Worm (Caenorhabditis elegans) whole organism, L2 larva: ENCODE results near the gene irld-34.

ENCODE experiments used
- C34F6.9 ChIP-seq: fragments of 150-350 bp; optimal IDR thresholded peaks from 2 replicates; lab custom pipeline; 2014; ENCODE audit warnings: missing biosample characterization, missing genetic modification characterization
- ZK546.5 ChIP-seq: sonication (generic microtip); optimal IDR thresholded peaks from 2 replicates; lab custom pipeline; 2017; ENCODE audit warnings: missing biosample characterization, missing genetic modification characterization
- aly-2 ChIP-seq: fragments of 150-350 bp; optimal IDR thresholded peaks from 2 replicates; lab custom pipeline; 2014; ENCODE audit warnings: missing biosample characterization, missing genetic modification characterization
- ama-1 ChIP-seq: fragments of 150-350 bp; optimal IDR thresholded peaks from 2 replicates; lab custom pipeline; 2018; ENCODE audit warnings: inconsistent platforms
- egl-27 ChIP-seq: sonication (generic microtip); optimal IDR thresholded peaks from 3 replicates; lab custom pipeline; 2017; ENCODE audit warnings: missing biosample characterization, missing genetic modification reagents, missing genetic modification characterization
- lin-39 ChIP-seq: fragments of 150-350 bp; optimal IDR thresholded peaks from 2 replicates; lab custom pipeline; 2014; ENCODE audit warnings: missing biosample characterization, missing genetic modification reagents, missing genetic modification characterization
- nhr-237 ChIP-seq: fragments of 150-350 bp; optimal IDR thresholded peaks from 2 replicates; lab custom pipeline; 2014; ENCODE audit warnings: missing biosample characterization, missing genetic modification characterization
- sem-4 ChIP-seq: fragments of 150-350 bp; optimal IDR thresholded peaks from 2 replicates; lab custom pipeline; 2014; ENCODE audit warnings: missing biosample characterization, missing genetic modification reagents, missing genetic modification characterization

ce11 chrIII:9161553-9161952 is 6.7 kb downstream of the irld-34 start, which contains the start of gene ptr-9:
- TF ChIP-seq lin-39 (tag; lab: Kevin White, UChicago): no peak
- no peak for TF ChIP-seq egl-27 (tag; lab: Kevin White, UChicago)
- no peak for TF ChIP-seq ama-1 (lab: Kevin White, UChicago)
- TF ChIP-seq aly-2 (tag; lab: Kevin White, UChicago): no peak
- TF ChIP-seq nhr-237 (tag; lab: Kevin White, UChicago): no peak
- no peak for TF ChIP-seq sem-4
- TF ChIP-seq ZK546.5 (tag; lab: Kevin White, UChicago): no peak
- TF ChIP-seq C34F6.9 (tag; lab: Kevin White, UChicago): no peak
